Fruit fly (Drosophila melanogaster) whole organism, pupa: Measurements from ENCODE around the gene CG8507.

ENCODE experiments used
- CG10348 ChIP-seq: fragments of 200-800 bp; sonication (Bioruptor generic); IDR thresholded peaks from 2 replicates; pipeline ENCODE4 v1.3.6; 2022; ENCODE audit warnings: missing biosample characterization, missing genetic modification characterization
- CG12605 ChIP-seq: fragments of 200-800 bp; sonication (Bioruptor generic); IDR thresholded peaks from 2 replicates; pipeline ENCODE4 v1.3.6; 2022; ENCODE audit warnings: missing biosample characterization, missing genetic modification characterization
- CG13204 ChIP-seq: fragments of 200-800 bp; sonication (Bioruptor generic); optimal IDR thresholded peaks from 2 replicates; lab custom pipeline; 2018; ENCODE audit warnings: missing biosample characterization, mild to moderate bottlenecking, missing genetic modification characterization, moderate library complexity
- CG15710 ChIP-seq: fragments of 200-800 bp; sonication (Bioruptor generic); optimal IDR thresholded peaks from 2 replicates; lab custom pipeline; 2018; ENCODE audit warnings: missing biosample characterization, mild to moderate bottlenecking, missing genetic modification characterization, moderate library complexity
- CG17806 ChIP-seq: fragments of 200-800 bp; sonication (Bioruptor generic); optimal IDR thresholded peaks from 2 replicates; lab custom pipeline; 2018; ENCODE audit warnings: missing biosample characterization, mild to moderate bottlenecking, missing genetic modification characterization, moderate library complexity
- CG32121 ChIP-seq: fragments of 200-800 bp; sonication (Bioruptor generic); IDR thresholded peaks from 2 replicates; pipeline ENCODE4 v1.3.6; 2022; ENCODE audit warnings: missing biosample characterization, missing genetic modification characterization
- CG34367 ChIP-seq: fragments of 200-800 bp; sonication (Bioruptor generic); optimal IDR thresholded peaks from 2 replicates; lab custom pipeline; 2018; ENCODE audit warnings: missing biosample characterization, mild to moderate bottlenecking, missing genetic modification characterization
- CG4496 ChIP-seq: fragments of 200-800 bp; sonication (Bioruptor generic); IDR thresholded peaks from 3 replicates; pipeline ENCODE4 v1.3.6; 2022; ENCODE audit warnings: missing biosample characterization, missing genetic modification characterization
- CG8159 ChIP-seq: fragments of 200-800 bp; sonication (Bioruptor generic); optimal IDR thresholded peaks from 3 replicates; lab custom pipeline; 2018; ENCODE audit warnings: missing biosample characterization, mild to moderate bottlenecking, missing genetic modification characterization, moderate library complexity
- CG8301 ChIP-seq: fragments of 200-800 bp; sonication (Bioruptor generic); optimal IDR thresholded peaks from 2 replicates; lab custom pipeline; 2018; ENCODE audit warnings: missing biosample characterization, mild to moderate bottlenecking, missing genetic modification characterization
- CG9948 ChIP-seq: fragments of 200-800 bp; sonication (Bioruptor generic); optimal IDR thresholded peaks from 2 replicates; lab custom pipeline; 2018; ENCODE audit warnings: missing biosample characterization, mild to moderate bottlenecking, missing genetic modification characterization, moderate library complexity
- D1 ChIP-seq: fragments of 200-800 bp; sonication (Bioruptor generic); optimal IDR thresholded peaks from 2 replicates; lab custom pipeline; 2018; ENCODE audit warnings: missing biosample characterization, mild to moderate bottlenecking, missing genetic modification characterization, moderate library complexity
- EcR ChIP-seq: fragments of 200-800 bp; sonication (Bioruptor generic); optimal IDR thresholded peaks from 3 replicates; lab custom pipeline; 2019; ENCODE audit warnings: missing biosample characterization, missing genetic modification characterization, mild to moderate bottlenecking, moderate library complexity, missing genetic modification reagents
- Pif1A ChIP-seq: fragments of 200-800 bp; sonication (Bioruptor generic); optimal IDR thresholded peaks from 3 replicates; lab custom pipeline; 2016; ENCODE audit warnings: missing biosample characterization, missing genetic modification characterization
- Pif1B ChIP-seq: fragments of 200-800 bp; sonication (Bioruptor generic); optimal IDR thresholded peaks from 3 replicates; lab custom pipeline; 2016; ENCODE audit warnings: missing biosample characterization, missing genetic modification characterization
- Snoo ChIP-seq: fragments of 200-800 bp; sonication (Bioruptor generic); optimal IDR thresholded peaks from 3 replicates; lab custom pipeline; 2017; ENCODE audit warnings: missing biosample characterization, mild to moderate bottlenecking, missing genetic modification characterization, inconsistent platforms
- fd96Ca ChIP-seq: fragments of 200-800 bp; sonication (Bioruptor generic); IDR thresholded peaks from 3 replicates; pipeline ENCODE4 v1.3.6; 2022; ENCODE audit warnings: missing biosample characterization, missing genetic modification characterization
- gl ChIP-seq: fragments of 200-800 bp; sonication (Bioruptor generic); optimal IDR thresholded peaks from 2 replicates; lab custom pipeline; 2018; ENCODE audit warnings: missing biosample characterization, mild to moderate bottlenecking, missing genetic modification characterization
- rn ChIP-seq: fragments of 200-800 bp; sonication (Bioruptor generic); IDR thresholded peaks from 2 replicates; pipeline ENCODE4 v1.3.6; 2022; ENCODE audit warnings: missing biosample characterization, missing genetic modification characterization

CG8507 gene

DNA sequence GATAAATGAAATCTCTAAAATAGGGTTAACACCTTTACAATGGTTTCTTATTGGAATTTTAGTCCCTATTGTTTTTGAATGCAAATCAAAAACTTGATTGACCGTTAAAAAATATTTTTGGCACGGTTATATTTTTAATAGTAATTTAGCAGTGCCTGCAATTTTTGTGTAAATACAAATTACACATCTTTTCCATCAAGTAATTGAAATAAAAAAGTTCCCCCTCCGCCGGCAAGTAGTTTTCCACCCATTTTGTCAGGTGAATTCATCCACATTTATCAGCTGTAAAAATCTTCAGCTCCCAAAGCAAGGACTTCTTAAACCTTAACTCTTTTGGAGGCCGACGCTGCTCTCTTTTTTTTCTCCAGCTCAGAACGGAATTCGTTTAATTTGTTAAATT is 32.4 kb downstream of the CG8507 start, which contains the start of gene CG34302:
Gene CG34302, minus strand, starts transcription at position 101 of the 400 bp plus-strand sequence.
- no peak for TF ChIP-seq CG10348 (GFP tag; lab: Robert Waterston, UW)
- TF ChIP-seq Pif1B = no peak
- TF ChIP-seq CG8159 (tag; lab: Kevin White, UChicago) = no peak
- no peak for TF ChIP-seq fd96Ca (GFP tag; lab: Robert Waterston, UW)
- no peak for TF ChIP-seq CG8301 (tag; lab: Kevin White, UChicago)
- TF ChIP-seq D1 (tag; lab: Kevin White, UChicago) = no peak
- no peak for TF ChIP-seq CG15710 (tag; lab: Kevin White, UChicago)
- no peak for TF ChIP-seq CG9948 (tag; lab: Kevin White, UChicago)
- no peak for TF ChIP-seq CG4496
- no peak for TF ChIP-seq CG13204 (GFP tag; lab: Kevin White, UChicago)
- no peak for TF ChIP-seq CG12605 (GFP tag; lab: Robert Waterston, UW)
- no peak for TF ChIP-seq gl (tag; lab: Kevin White, UChicago)
- no peak for TF ChIP-seq CG17806 (tag; lab: Kevin White, UChicago)
- TF ChIP-seq CG32121 (GFP tag; lab: Robert Waterston, UW) = no peak
- no peak for TF ChIP-seq EcR (GFP tag; lab: Kevin White, UChicago)
- no peak for TF ChIP-seq Pif1A (GFP tag; lab: Kevin White, UChicago)
- TF ChIP-seq rn = no peak
- TF ChIP-seq CG34367 (tag; lab: Kevin White, UChicago) = no peak
- no peak for TF ChIP-seq Snoo
